Worm (Caenorhabditis elegans) whole organism, L4 larva: ENCODE data around the gene T25E12.6.
A peak's percentile ranks its signal among the peaks of the same experiment; 100 is the strongest.

Source experiments
- F10B5.3 ChIP-seq: sonication (generic microtip); optimal IDR thresholded peaks from 2 replicates; lab custom pipeline; 2016; ENCODE audit warnings: mild to moderate bottlenecking, missing genetic modification characterization, missing compliant biosample characterization
- R02D3.7 ChIP-seq: fragments of 150-350 bp; sonication (generic microtip); optimal IDR thresholded peaks from 3 replicates; lab custom pipeline; 2014; ENCODE audit warnings: missing biosample characterization, missing genetic modification characterization
- Y105C5A.15 ChIP-seq: fragments of 200-800 bp; sonication (Bioruptor generic); IDR thresholded peaks from 2 replicates; pipeline ENCODE4 v1.3.6; 2022; ENCODE audit warnings: missing genetic modification characterization, missing compliant biosample characterization
- Y75B8A.6 ChIP-seq: fragments of 200-800 bp; sonication (Bioruptor generic); IDR thresholded peaks from 2 replicates; pipeline ENCODE4 v1.3.6; 2022; ENCODE audit warnings: missing genetic modification reagents, missing genetic modification characterization, missing compliant biosample characterization
- aha-1 ChIP-seq: fragments of 150-350 bp; peaks from one replicate; lab custom pipeline; 2014; ENCODE audit warnings: missing biosample characterization, missing genetic modification characterization
- ama-1 ChIP-seq: fragments of 150-350 bp; optimal IDR thresholded peaks from 2 replicates; lab custom pipeline; 2014; ENCODE audit warnings: inconsistent platforms, mixed read lengths
- attf-4 ChIP-seq: sonication (generic microtip); optimal IDR thresholded peaks from 3 replicates; lab custom pipeline; 2017; ENCODE audit warnings: missing biosample characterization, missing genetic modification characterization
- ceh-20 ChIP-seq: fragments of 200-800 bp; sonication (Bioruptor generic); IDR thresholded peaks from 2 replicates; pipeline ENCODE4 v1.3.6; 2022; ENCODE audit warnings: missing genetic modification reagents, missing genetic modification characterization, missing compliant biosample characterization
- ctbp-1 ChIP-seq: fragments of 200-800 bp; sonication (Bioruptor generic); IDR thresholded peaks from 2 replicates; pipeline ENCODE4 v1.3.6; 2022; ENCODE audit warnings: missing genetic modification reagents, missing genetic modification characterization, missing compliant biosample characterization
- daf-8 ChIP-seq: fragments of 200-800 bp; sonication (Bioruptor generic); IDR thresholded peaks from 2 replicates; pipeline ENCODE4 v1.3.6; 2022; ENCODE audit warnings: missing genetic modification characterization, missing compliant biosample characterization
- dmd-6 ChIP-seq: fragments of 200-800 bp; sonication (Bioruptor generic); IDR thresholded peaks from 2 replicates; pipeline ENCODE4 v1.3.6; 2022; ENCODE audit warnings: missing genetic modification reagents, missing genetic modification characterization, missing compliant biosample characterization
- dmd-8 ChIP-seq: fragments of 200-800 bp; sonication (Bioruptor generic); IDR thresholded peaks from 2 replicates; pipeline ENCODE4 v1.3.6; 2022; ENCODE audit warnings: missing genetic modification characterization, missing compliant biosample characterization
- dpl-1 ChIP-seq: fragments of 150-350 bp; optimal IDR thresholded peaks from 2 replicates; lab custom pipeline; 2014; ENCODE audit warnings: missing biosample characterization, missing genetic modification reagents, missing genetic modification characterization
- dve-1 ChIP-seq: sonication (generic microtip); optimal IDR thresholded peaks from 2 replicates; lab custom pipeline; 2017; ENCODE audit warnings: antibody characterized with exemption, mild to moderate bottlenecking, missing genetic modification characterization, missing compliant biosample characterization; ENCODE audit not compliant: insufficient read depth
- egl-43 ChIP-seq: fragments of 200-800 bp; sonication (Bioruptor generic); IDR thresholded peaks from 2 replicates; pipeline ENCODE4 v1.3.6; 2022; ENCODE audit warnings: missing genetic modification reagents, missing genetic modification characterization, missing compliant biosample characterization
- fkh-10 ChIP-seq: fragments of 150-350 bp; optimal IDR thresholded peaks from 2 replicates; lab custom pipeline; 2014; ENCODE audit warnings: missing biosample characterization, missing genetic modification reagents, missing genetic modification characterization
- gei-8 ChIP-seq: fragments of 200-800 bp; sonication (Bioruptor generic); optimal IDR thresholded peaks from 2 replicates; lab custom pipeline; 2018; ENCODE audit warnings: mild to moderate bottlenecking, missing genetic modification characterization, missing compliant biosample characterization
- lin-29 ChIP-seq: fragments of 200-800 bp; sonication (Bioruptor generic); IDR thresholded peaks from 2 replicates; pipeline ENCODE4 v1.3.6; 2022; ENCODE audit warnings: missing genetic modification reagents, missing genetic modification characterization, missing compliant biosample characterization
- lir-3 ChIP-seq: sonication (generic microtip); optimal IDR thresholded peaks from 2 replicates; lab custom pipeline; 2016; ENCODE audit warnings: mild to moderate bottlenecking, missing genetic modification characterization, missing compliant biosample characterization
- madf-5 ChIP-seq, 2 experiments: fragments of 200-800 bp; sonication (Bioruptor generic); IDR thresholded peaks; 2 replicates each; pipeline ENCODE4 v1.3.6; 2022; ENCODE audit warnings: missing compliant biosample characterization in 2 of 2, missing genetic modification characterization in 2 of 2
- mdt-29 ChIP-seq: fragments of 200-800 bp; sonication (Bioruptor generic); IDR thresholded peaks from 2 replicates; pipeline ENCODE4 v1.3.6; 2022; ENCODE audit warnings: missing genetic modification reagents, missing genetic modification characterization, missing compliant biosample characterization
- mes-2 ChIP-seq: sonication (generic microtip); optimal IDR thresholded peaks from 2 replicates; lab custom pipeline; 2016; ENCODE audit warnings: missing genotype, mild to moderate bottlenecking, missing genetic modification characterization, missing compliant biosample characterization; ENCODE audit not compliant: poor library complexity, severe bottlenecking
- mxl-3 ChIP-seq: fragments of 200-800 bp; sonication (Bioruptor generic); optimal IDR thresholded peaks from 2 replicates; lab custom pipeline; 2018; ENCODE audit warnings: mild to moderate bottlenecking, missing genetic modification characterization, missing compliant biosample characterization
- nhr-10 ChIP-seq: fragments of 150-350 bp; optimal IDR thresholded peaks from 2 replicates; lab custom pipeline; 2014; ENCODE audit warnings: missing biosample characterization, missing genetic modification characterization
- nhr-11 ChIP-seq: fragments of 150-350 bp; optimal IDR thresholded peaks from 2 replicates; lab custom pipeline; 2014; ENCODE audit warnings: missing biosample characterization, missing genetic modification characterization
- nhr-48 ChIP-seq: sonication (generic microtip); optimal IDR thresholded peaks from 2 replicates; lab custom pipeline; 2016; ENCODE audit warnings: mild to moderate bottlenecking, missing genetic modification characterization, missing compliant biosample characterization
- pha-4 ChIP-seq, 2 experiments: fragments of 150-350 bp in 1 of 2; fragments of 200-800 bp in 1 of 2; sonication (Bioruptor generic) in 1 of 2; IDR thresholded peaks in 1 of 2; optimal IDR thresholded peaks in 1 of 2; 2 replicates each; pipeline versions ENCODE4 v1.3.6 to Lab custom; 2014 to 2022; ENCODE audit warnings: missing genetic modification characterization in 2 of 2, missing genetic modification reagents in 2 of 2, missing biosample characterization in 1 of 2, missing compliant biosample characterization in 1 of 2
- set-16 ChIP-seq: fragments of 200-800 bp; sonication (Bioruptor generic); IDR thresholded peaks from 2 replicates; pipeline ENCODE4 v1.3.6; 2022; ENCODE audit warnings: missing genetic modification reagents, missing genetic modification characterization, missing compliant biosample characterization
- snpc-4 ChIP-seq: fragments of 150-350 bp; optimal IDR thresholded peaks from 2 replicates; lab custom pipeline; 2014; ENCODE audit warnings: missing biosample characterization, missing genetic modification characterization
- spr-1 ChIP-seq: sonication (generic microtip); optimal IDR thresholded peaks from 2 replicates; lab custom pipeline; 2016; ENCODE audit warnings: mild to moderate bottlenecking, missing genetic modification characterization, missing compliant biosample characterization
- tra-1 ChIP-seq: fragments of 200-800 bp; sonication (Bioruptor generic); IDR thresholded peaks from 2 replicates; pipeline ENCODE4 v1.3.6; 2022; ENCODE audit warnings: missing genetic modification reagents, missing genetic modification characterization, missing compliant biosample characterization
- zag-1 ChIP-seq: fragments of 150-350 bp; optimal IDR thresholded peaks from 2 replicates; lab custom pipeline; 2014; ENCODE audit warnings: missing biosample characterization, missing genetic modification characterization
- zfp-3 ChIP-seq: fragments of 200-800 bp; sonication (Bioruptor generic); conservative IDR thresholded peaks from 2 replicates; pipeline ENCODE4 v1.3.6; 2022; ENCODE audit warnings: missing genetic modification reagents, missing genetic modification characterization, missing compliant biosample characterization
- zip-11 ChIP-seq: fragments of 200-800 bp; sonication (Bioruptor generic); IDR thresholded peaks from 2 replicates; pipeline ENCODE4 v1.3.6; 2022; ENCODE audit warnings: missing genetic modification characterization, missing compliant biosample characterization
- ztf-11 ChIP-seq: fragments of 150-350 bp; optimal IDR thresholded peaks from 2 replicates; lab custom pipeline; 2014; ENCODE audit warnings: missing biosample characterization, missing genetic modification characterization

T25E12.6 gene

DNA sequence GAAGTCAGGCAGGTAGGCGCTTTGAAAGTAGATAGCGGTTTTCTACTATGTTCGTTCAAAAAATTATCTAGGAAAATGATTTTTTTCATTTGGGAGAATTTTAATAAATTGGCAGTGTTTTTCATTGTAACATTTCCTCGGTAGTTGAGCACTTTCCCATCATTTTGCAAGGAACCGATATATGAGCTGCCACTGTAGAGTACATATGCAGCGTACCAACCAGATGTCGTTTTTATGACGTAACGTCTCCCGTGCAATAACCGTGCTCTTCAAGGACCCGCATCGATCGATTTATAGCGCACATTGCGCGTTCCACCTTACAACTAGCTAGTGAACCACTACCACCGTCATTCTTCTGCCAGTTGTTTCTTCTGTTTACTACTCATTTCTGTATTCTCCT lies at the start of gene T25E12.6:
Gene T25E12.6, plus strand, starts transcription at position 301 of the 400 bp plus-strand sequence.
- TF ChIP-seq ama-1 (lab: Kevin White, UChicago): no peak
- TF ChIP-seq dmd-8 (GFP tag; lab: Robert Waterston, UW): no peak
- TF ChIP-seq Y75B8A.6: no peak
- TF ChIP-seq zip-11 (GFP tag; lab: Robert Waterston, UW): no peak
- peak; percentile 67 for TF ChIP-seq aha-1 (tag; lab: Kevin White, UChicago)
- no peak for TF ChIP-seq madf-5 (GFP tag; IDR thresholded peaks at IDR 0.05; lab: Robert Waterston, UW)
- TF ChIP-seq R02D3.7 (tag; lab: Kevin White, UChicago): no peak
- TF ChIP-seq, all 104 proteins: peak for 1

DNA sequence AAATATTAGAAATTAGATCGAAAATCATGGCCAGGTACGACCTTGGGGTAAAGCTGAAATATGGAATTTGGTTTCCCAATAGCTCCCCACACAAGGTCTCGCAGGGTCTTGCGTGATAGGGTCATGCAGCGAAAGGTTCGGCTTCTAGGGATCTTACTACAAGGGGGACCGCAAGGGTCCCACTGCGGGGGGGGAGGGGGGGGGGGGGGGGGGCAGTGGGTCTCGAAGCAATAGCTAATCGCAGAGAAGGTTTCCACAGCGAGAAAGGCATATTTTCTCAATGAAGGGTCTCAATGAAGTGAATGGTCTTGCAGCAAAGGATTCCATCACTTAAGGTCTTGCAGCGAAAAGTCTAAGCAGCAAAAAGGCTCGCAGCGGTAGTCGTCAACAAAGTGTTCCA lies 49.2 kb upstream of the T25E12.6 start:
- peak; percentile 92 for TF ChIP-seq set-16 (GFP tag; lab: Robert Waterston, UW)
- TF ChIP-seq pha-4 (GFP tag; IDR thresholded peaks at IDR 0.05; lab: Robert Waterston, UW): no peak; the same call in 1 of the 2 replicates
- no peak for TF ChIP-seq pha-4 (tag; optimal IDR thresholded peaks at IDR 0.05; lab: Kevin White, UChicago)

DNA sequence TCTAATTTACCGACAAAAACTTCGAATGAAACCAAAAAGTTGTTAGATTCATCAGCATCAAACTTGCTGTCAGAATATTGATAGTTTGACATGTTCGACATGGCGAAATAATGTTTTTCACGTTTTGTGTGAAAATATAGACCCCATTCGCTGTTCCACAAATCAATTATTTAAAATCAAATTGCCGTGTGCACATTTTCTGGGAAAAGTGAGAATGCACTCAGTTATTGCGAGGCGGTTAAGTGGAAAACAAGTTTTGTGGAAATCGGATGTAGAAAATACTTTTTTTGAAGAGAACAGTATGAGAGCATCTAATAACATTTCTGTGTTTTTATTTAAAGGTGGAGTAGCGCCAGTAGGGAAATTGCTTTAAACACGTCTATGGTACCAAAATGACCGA lies 48.5 kb upstream of the T25E12.6 start, which contains the start of gene srw-42:
Gene srw-42, minus strand, starts transcription at position 101 of the 400 bp plus-strand sequence.
- TF ChIP-seq mdt-29 (GFP tag; lab: Robert Waterston, UW) (no peak), mes-2 (tag; lab: Kevin White, UChicago) (no peak), spr-1 (no peak), snpc-4 (no peak), mxl-3 (GFP tag; lab: Kevin White, UChicago) (no peak), dpl-1 (GFP tag; lab: Kevin White, UChicago) (no peak), dve-1 (tag; lab: Kevin White, UChicago) (no peak), Y105C5A.15 (GFP tag; lab: Robert Waterston, UW) (no peak), tra-1 (GFP tag; lab: Robert Waterston, UW) (no peak), attf-4 (tag; lab: Kevin White, UChicago) (no peak), ztf-11 (tag; lab: Kevin White, UChicago) (no peak), daf-8 (GFP tag; lab: Robert Waterston, UW) (no peak), F10B5.3 (tag; lab: Kevin White, UChicago) (no peak)

DNA sequence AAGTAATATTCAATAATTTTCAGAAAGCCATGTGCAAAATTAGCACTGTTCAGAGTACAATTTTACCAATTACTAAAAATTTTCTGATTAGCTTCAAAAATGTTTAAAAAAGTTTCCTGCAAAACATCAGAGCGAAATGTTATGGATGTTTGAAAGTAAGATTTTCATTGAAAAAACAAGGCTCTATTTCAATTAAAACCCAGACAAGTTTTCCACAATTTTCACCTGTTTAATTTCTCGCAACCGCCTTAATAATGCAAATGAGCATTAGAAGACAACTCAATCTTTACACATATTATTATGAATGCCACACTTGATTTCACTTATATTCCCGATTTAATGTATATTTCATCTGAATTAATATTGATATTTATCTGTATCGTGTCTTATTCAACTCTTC lies 47.7 kb upstream of the T25E12.6 start, which contains the start of gene srz-101:
Gene srz-101, plus strand, starts transcription at position 301 of the 400 bp plus-strand sequence.
- TF ChIP-seq nhr-48 (tag; lab: Kevin White, UChicago) (no peak), lin-29 (GFP tag; lab: Robert Waterston, UW) (no peak), fkh-10 (GFP tag; lab: Kevin White, UChicago) (no peak), R02D3.7 (tag; lab: Kevin White, UChicago) (no peak), lir-3 (tag; lab: Kevin White, UChicago) (no peak), ctbp-1 (GFP tag; lab: Robert Waterston, UW) (no peak), zfp-3 (GFP tag; lab: Robert Waterston, UW) (no peak), gei-8 (GFP tag; lab: Kevin White, UChicago) (no peak), egl-43 (GFP tag; lab: Robert Waterston, UW) (no peak), dmd-6 (no peak), zip-11 (GFP tag; lab: Robert Waterston, UW) (no peak), ceh-20 (GFP tag; lab: Robert Waterston, UW) (no peak), zag-1 (no peak), Y75B8A.6 (no peak), nhr-11 (tag; lab: Kevin White, UChicago) (no peak), nhr-10 (no peak)
- TF ChIP-seq, all 104 proteins: peak for 0
